Fruit fly (Drosophila melanogaster) whole organism, embryonic: Measurements from ENCODE around the gene CG34296.

Experiments
- CG10431 ChIP-seq: fragments of 200-800 bp; sonication (Bioruptor generic); optimal IDR thresholded peaks from 3 replicates; lab custom pipeline; 2018; ENCODE audit warnings: missing biosample characterization, mild to moderate bottlenecking, missing genetic modification characterization
- CG10565 ChIP-seq: fragments of 200-800 bp; sonication (Bioruptor generic); optimal IDR thresholded peaks from 3 replicates; lab custom pipeline; 2016; ENCODE audit warnings: missing biosample characterization, mild to moderate bottlenecking, missing genetic modification characterization
- CG10959 ChIP-seq: fragments of 200-800 bp; sonication (Bioruptor generic); IDR thresholded peaks from 2 replicates; pipeline ENCODE4 v1.3.6; 2022; ENCODE audit warnings: missing biosample characterization, missing genetic modification characterization
- CG11560 ChIP-seq: fragments of 200-800 bp; sonication (Bioruptor generic); IDR thresholded peaks from 3 replicates; pipeline ENCODE4 v1.3.6; 2022; ENCODE audit warnings: missing biosample characterization, missing genetic modification characterization
- CG12219 ChIP-seq: fragments of 200-800 bp; sonication (Bioruptor generic); optimal IDR thresholded peaks from 3 replicates; lab custom pipeline; 2018; ENCODE audit warnings: missing biosample characterization, mild to moderate bottlenecking, missing genetic modification characterization
- CG14667 ChIP-seq: fragments of 200-800 bp; sonication (Bioruptor generic); IDR thresholded peaks from 2 replicates; pipeline ENCODE4 v1.3.6; 2022; ENCODE audit warnings: missing biosample characterization, missing genetic modification characterization
- CG14710 ChIP-seq: fragments of 200-800 bp; sonication (Bioruptor generic); optimal IDR thresholded peaks from 3 replicates; lab custom pipeline; 2019; ENCODE audit warnings: missing biosample characterization, mild to moderate bottlenecking, missing genetic modification characterization, moderate library complexity
- CG15696 ChIP-seq: fragments of 200-800 bp; sonication (Bioruptor generic); optimal IDR thresholded peaks from 2 replicates; lab custom pipeline; 2019; ENCODE audit warnings: missing biosample characterization, mild to moderate bottlenecking, missing genetic modification characterization, moderate library complexity
- CG1603 ChIP-seq: fragments of 200-800 bp; sonication (Bioruptor generic); optimal IDR thresholded peaks from 2 replicates; lab custom pipeline; 2019; ENCODE audit warnings: missing biosample characterization, mild to moderate bottlenecking, missing genetic modification characterization, moderate library complexity
- CG17802 ChIP-seq: fragments of 200-800 bp; sonication (Bioruptor generic); optimal IDR thresholded peaks from 2 replicates; lab custom pipeline; 2018; ENCODE audit warnings: missing biosample characterization, mild to moderate bottlenecking, missing genetic modification characterization, moderate library complexity
- CG2678 ChIP-seq: fragments of 200-800 bp; sonication (Bioruptor generic); optimal IDR thresholded peaks from 3 replicates; lab custom pipeline; 2019; ENCODE audit warnings: missing biosample characterization, mild to moderate bottlenecking, missing genetic modification characterization, moderate library complexity
- CG2875 ChIP-seq: fragments of 200-800 bp; sonication (Bioruptor generic); optimal IDR thresholded peaks from 2 replicates; lab custom pipeline; 2017; ENCODE audit warnings: missing biosample characterization, mild to moderate bottlenecking, missing genetic modification characterization, missing genetic modification reagents
- CG3065 ChIP-seq: fragments of 200-800 bp; sonication (Bioruptor generic); optimal IDR thresholded peaks from 2 replicates; lab custom pipeline; 2016; ENCODE audit warnings: missing biosample characterization, missing genetic modification characterization
- CG3838 ChIP-seq: fragments of 200-800 bp; sonication (Bioruptor generic); optimal IDR thresholded peaks from 3 replicates; lab custom pipeline; 2016; ENCODE audit warnings: missing biosample characterization, missing genetic modification characterization
- CG6813 ChIP-seq: fragments of 200-800 bp; sonication (Bioruptor generic); optimal IDR thresholded peaks from 2 replicates; lab custom pipeline; 2017; ENCODE audit warnings: missing biosample characterization, missing genetic modification characterization, mild to moderate bottlenecking, moderate library complexity, missing genetic modification reagents
- CG7928 ChIP-seq: fragments of 200-800 bp; sonication (Bioruptor generic); optimal IDR thresholded peaks from 2 replicates; lab custom pipeline; 2017; ENCODE audit warnings: missing biosample characterization, mild to moderate bottlenecking, missing genetic modification characterization
- CG9437 ChIP-seq: fragments of 200-800 bp; sonication (Bioruptor generic); optimal IDR thresholded peaks from 2 replicates; lab custom pipeline; 2018; ENCODE audit warnings: missing biosample characterization, mild to moderate bottlenecking, missing genetic modification characterization
- D19B ChIP-seq: fragments of 200-800 bp; sonication (Bioruptor generic); optimal IDR thresholded peaks from 2 replicates; lab custom pipeline; 2017; ENCODE audit warnings: missing biosample characterization, mild to moderate bottlenecking, missing genetic modification characterization
- Dad ChIP-seq: fragments of 200-800 bp; sonication (Bioruptor generic); optimal IDR thresholded peaks from 3 replicates; lab custom pipeline; 2016; ENCODE audit warnings: missing biosample characterization, missing genetic modification characterization
- Dfd ChIP-seq, 2 experiments: fragments of >200 bp; optimal IDR thresholded peaks; 2 replicates each; lab custom pipeline; 2017; ENCODE audit warnings: missing biosample characterization in 2 of 2, missing genetic modification characterization in 2 of 2
- Doc3 ChIP-seq: fragments of 200-800 bp; sonication (Bioruptor generic); IDR thresholded peaks from 3 replicates; pipeline ENCODE4 v1.3.6; 2022; ENCODE audit warnings: missing biosample characterization, missing genetic modification characterization; ENCODE audit not compliant: partially characterized antibody
- Eip74EF ChIP-seq, 2 experiments: fragments of 200-800 bp in 1 of 2; fragments of >200 bp in 1 of 2; sonication (Bioruptor generic) in 1 of 2; optimal IDR thresholded peaks; 2 replicates each; lab custom pipeline; 2017 to 2019; ENCODE audit warnings: missing biosample characterization in 2 of 2, missing genetic modification characterization in 2 of 2, mild to moderate bottlenecking in 1 of 2, moderate library complexity in 1 of 2
- Elba2 ChIP-seq: fragments of 200-800 bp; sonication (Bioruptor generic); optimal IDR thresholded peaks from 3 replicates; lab custom pipeline; 2016; ENCODE audit warnings: missing biosample characterization, missing genetic modification characterization
- H15 ChIP-seq: fragments of 200-800 bp; sonication (Bioruptor generic); IDR thresholded peaks from 3 replicates; pipeline ENCODE4 v1.3.6; 2022; ENCODE audit warnings: missing biosample characterization, missing genetic modification characterization
- HLHmδ ChIP-seq: fragments of 200-800 bp; sonication (Bioruptor generic); optimal IDR thresholded peaks from 2 replicates; lab custom pipeline; 2018; ENCODE audit warnings: missing biosample characterization, mild to moderate bottlenecking, missing genetic modification characterization, moderate library complexity
- Hmx ChIP-seq: fragments of 200-800 bp; sonication (Bioruptor generic); optimal IDR thresholded peaks from 2 replicates; lab custom pipeline; 2016; ENCODE audit warnings: missing biosample characterization, missing genetic modification characterization
- Hr39 ChIP-seq: fragments of >200 bp; optimal IDR thresholded peaks from 2 replicates; lab custom pipeline; 2017
- MTF-1 ChIP-seq: fragments of 200-800 bp; sonication (Bioruptor generic); optimal IDR thresholded peaks from 2 replicates; lab custom pipeline; 2018; ENCODE audit warnings: missing biosample characterization, mild to moderate bottlenecking, missing genetic modification characterization, borderline replicate concordance
- Oaz ChIP-seq: fragments of 200-800 bp; sonication (Bioruptor generic); IDR thresholded peaks from 2 replicates; pipeline ENCODE4 v1.3.6; 2022; ENCODE audit warnings: missing biosample characterization, missing genetic modification characterization
- Pdp1 ChIP-seq, 2 experiments: fragments of 200-800 bp; sonication (Bioruptor generic); optimal IDR thresholded peaks; 3 replicates each; lab custom pipeline; 2016; ENCODE audit warnings: missing biosample characterization in 2 of 2, missing genetic modification characterization in 2 of 2, mild to moderate bottlenecking in 1 of 2, moderate library complexity in 1 of 2
- Rx ChIP-seq: fragments of 200-800 bp; sonication (Bioruptor generic); IDR thresholded peaks from 2 replicates; pipeline ENCODE4 v1.3.6; 2022; ENCODE audit warnings: missing biosample characterization, missing genetic modification characterization
- Scr ChIP-seq: fragments of 200-800 bp; sonication (Bioruptor generic); IDR thresholded peaks from 2 replicates; pipeline ENCODE4 v1.3.6; 2022; ENCODE audit warnings: missing biosample characterization, missing genetic modification characterization; ENCODE audit not compliant: partially characterized antibody
- Xrp1 ChIP-seq: fragments of 200-800 bp; sonication (Bioruptor generic); IDR thresholded peaks from 2 replicates; pipeline ENCODE4 v1.3.6; 2022; ENCODE audit warnings: missing biosample characterization, missing genetic modification characterization
- bbx ChIP-seq: fragments of 200-800 bp; sonication (Bioruptor generic); IDR thresholded peaks from 2 replicates; pipeline ENCODE4 v1.3.6; 2022; ENCODE audit warnings: missing biosample characterization, missing genetic modification characterization; ENCODE audit not compliant: partially characterized antibody
- bsh ChIP-seq, 2 experiments: fragments of 200-800 bp; sonication (Bioruptor generic); optimal IDR thresholded peaks; 2 replicates each; lab custom pipeline; 2017 to 2018; ENCODE audit warnings: mild to moderate bottlenecking in 2 of 2, missing biosample characterization in 2 of 2, missing genetic modification characterization in 2 of 2, moderate library complexity in 1 of 2
- cg ChIP-seq: fragments of 200-800 bp; sonication (Bioruptor generic); optimal IDR thresholded peaks from 3 replicates; lab custom pipeline; 2019; ENCODE audit warnings: missing biosample characterization, mild to moderate bottlenecking, missing genetic modification characterization, moderate library complexity
- ci ChIP-seq: fragments of 200-800 bp; sonication (Bioruptor generic); IDR thresholded peaks from 3 replicates; pipeline ENCODE4 v1.3.6; 2022; ENCODE audit warnings: missing biosample characterization, missing genetic modification characterization
- dati ChIP-seq: fragments of 200-800 bp; sonication (Bioruptor generic); IDR thresholded peaks from 2 replicates; pipeline ENCODE4 v1.3.6; 2022; ENCODE audit warnings: missing biosample characterization, missing genetic modification characterization
- dysf ChIP-seq: fragments of 200-800 bp; sonication (Bioruptor generic); IDR thresholded peaks from 3 replicates; pipeline ENCODE4 v1.3.6; 2022; ENCODE audit warnings: missing biosample characterization, missing genetic modification characterization
- ham ChIP-seq: fragments of 200-800 bp; sonication (Bioruptor generic); IDR thresholded peaks from 2 replicates; pipeline ENCODE4 v1.3.6; 2022; ENCODE audit warnings: missing biosample characterization, missing genetic modification characterization
- hbn ChIP-seq: fragments of 200-800 bp; sonication (Bioruptor generic); IDR thresholded peaks from 2 replicates; pipeline ENCODE4 v1.3.6; 2022; ENCODE audit warnings: missing biosample characterization, missing genetic modification characterization; ENCODE audit not compliant: partially characterized antibody
- insv ChIP-seq, 2 experiments: fragments of 200-800 bp; sonication (Bioruptor generic); optimal IDR thresholded peaks; 3 replicates each; lab custom pipeline; 2016 to 2018; ENCODE audit warnings: missing biosample characterization in 2 of 2, missing genetic modification characterization in 2 of 2
- kni ChIP-seq: fragments of 200-800 bp; sonication (Bioruptor generic); optimal IDR thresholded peaks from 3 replicates; lab custom pipeline; 2017; ENCODE audit warnings: mild to moderate bottlenecking, missing biosample characterization, missing genetic modification reagents, missing genetic modification characterization
- lov ChIP-seq, 2 experiments: fragments of 200-800 bp in 1 of 2; fragments of >200 bp in 1 of 2; sonication (Bioruptor generic) in 1 of 2; IDR thresholded peaks in 1 of 2; optimal IDR thresholded peaks in 1 of 2; 2 replicates in 1 of 2; 3 replicates in 1 of 2; pipeline versions ENCODE4 v1.3.6 to Lab custom; 2017 to 2022; ENCODE audit warnings: missing biosample characterization in 1 of 2, missing genetic modification characterization in 1 of 2
- oc ChIP-seq: fragments of 200-800 bp; sonication (Bioruptor generic); optimal IDR thresholded peaks from 2 replicates; lab custom pipeline; 2018; ENCODE audit warnings: missing biosample characterization, mild to moderate bottlenecking, missing genetic modification characterization, moderate library complexity
- sd ChIP-seq: fragments of 200-800 bp; sonication (Bioruptor generic); optimal IDR thresholded peaks from 3 replicates; lab custom pipeline; 2018; ENCODE audit warnings: missing biosample characterization, mild to moderate bottlenecking, missing genetic modification characterization, moderate library complexity
- stwl ChIP-seq: fragments of 200-800 bp; sonication (Bioruptor generic); optimal IDR thresholded peaks from 3 replicates; lab custom pipeline; 2018; ENCODE audit warnings: missing biosample characterization, mild to moderate bottlenecking, missing genetic modification characterization, moderate library complexity
- tap ChIP-seq: fragments of 200-800 bp; optimal IDR thresholded peaks from 3 replicates; lab custom pipeline; 2019; ENCODE audit warnings: missing biosample characterization, mild to moderate bottlenecking, missing genetic modification characterization, moderate library complexity

Gene CG34296

dm6 chr3R:29716043-29716781 lies 6.1 kb upstream of the CG34296 start (continued):
- TF ChIP-seq Pdp1 (GFP tag; optimal IDR thresholded peaks at IDR 0.05; lab: Kevin White, UChicago) (no peak), CG2875 (GFP tag; lab: Kevin White, UChicago) (no peak), CG3838 (GFP tag; lab: Kevin White, UChicago) (no peak), bsh (GFP tag; optimal IDR thresholded peaks at IDR 0.05; lab: Kevin White, UChicago) (peak in 1 of 2 experiments; percentile 1), CG12219 (GFP tag; lab: Kevin White, UChicago) (peak; percentile 15), CG1603 (no peak), Xrp1 (GFP tag; lab: Robert Waterston, UW) (no peak), D19B (no peak), CG14710 (tag; lab: Kevin White, UChicago) (no peak), cg (no peak), stwl (no peak), CG2678 (no peak), CG10959 (peak; percentile 7; the same call in 1 of the 2 replicates), dysf (GFP tag; lab: Robert Waterston, UW) (0 out of 3 replicates have a peak, but pooled peaks have one; percentile 17), Doc3 (no peak), ham (no peak), insv (GFP tag; optimal IDR thresholded peaks at IDR 0.05; lab: Kevin White, UChicago) (no peak), kni (GFP tag; lab: Kevin White, UChicago) (no peak), MTF-1 (GFP tag; lab: Kevin White, UChicago) (no peak), H15 (GFP tag; lab: Robert Waterston, UW) (no peak), Hmx (GFP tag; lab: Kevin White, UChicago) (no peak), Scr (GFP tag; lab: Robert Waterston, UW) (no peak), hbn (GFP tag; lab: Robert Waterston, UW) (no peak), CG3065 (GFP tag; lab: Kevin White, UChicago) (no peak), lov (optimal IDR thresholded peaks at IDR 0.05; lab: Kevin White, UChicago) (no peak), lov (GFP tag; IDR thresholded peaks at IDR 0.05; lab: Robert Waterston, UW) (0 out of 3 replicates have a peak, but pooled peaks have one; percentile 14), CG17802 (tag; lab: Kevin White, UChicago) (no peak), CG14667 (GFP tag; lab: Robert Waterston, UW) (no peak), Hr39 (lab: Kevin White, UChicago) (no peak), CG11560 (tag; lab: Robert Waterston, UW) (no peak), Dad (no peak), CG10565 (GFP tag; lab: Kevin White, UChicago) (no peak), CG9437 (GFP tag; lab: Kevin White, UChicago) (no peak), ci (no peak), Rx (GFP tag; lab: Robert Waterston, UW) (no peak), HLHmδ (GFP tag; lab: Kevin White, UChicago) (peak; percentile 47), CG10431 (no peak), Eip74EF (GFP tag; optimal IDR thresholded peaks at IDR 0.05; lab: Kevin White, UChicago) (no peak), Elba2 (GFP tag; lab: Kevin White, UChicago) (no peak), CG7928 (GFP tag; lab: Kevin White, UChicago) (no peak), CG15696 (tag; lab: Kevin White, UChicago) (no peak), Dfd (GFP tag; optimal IDR thresholded peaks at IDR 0.05; lab: Kevin White, UChicago) (no peak), dati (GFP tag; lab: Robert Waterston, UW) (no peak), oc (no peak), CG6813 (no peak), tap (tag; lab: Kevin White, UChicago) (no peak), Oaz (GFP tag; lab: Robert Waterston, UW) (no peak), sd (tag; lab: Kevin White, UChicago) (no peak), bbx (GFP tag; lab: Robert Waterston, UW) (no peak)
